Fruit fly (Drosophila melanogaster): ENCODE data around the gene shop.

DNA sequence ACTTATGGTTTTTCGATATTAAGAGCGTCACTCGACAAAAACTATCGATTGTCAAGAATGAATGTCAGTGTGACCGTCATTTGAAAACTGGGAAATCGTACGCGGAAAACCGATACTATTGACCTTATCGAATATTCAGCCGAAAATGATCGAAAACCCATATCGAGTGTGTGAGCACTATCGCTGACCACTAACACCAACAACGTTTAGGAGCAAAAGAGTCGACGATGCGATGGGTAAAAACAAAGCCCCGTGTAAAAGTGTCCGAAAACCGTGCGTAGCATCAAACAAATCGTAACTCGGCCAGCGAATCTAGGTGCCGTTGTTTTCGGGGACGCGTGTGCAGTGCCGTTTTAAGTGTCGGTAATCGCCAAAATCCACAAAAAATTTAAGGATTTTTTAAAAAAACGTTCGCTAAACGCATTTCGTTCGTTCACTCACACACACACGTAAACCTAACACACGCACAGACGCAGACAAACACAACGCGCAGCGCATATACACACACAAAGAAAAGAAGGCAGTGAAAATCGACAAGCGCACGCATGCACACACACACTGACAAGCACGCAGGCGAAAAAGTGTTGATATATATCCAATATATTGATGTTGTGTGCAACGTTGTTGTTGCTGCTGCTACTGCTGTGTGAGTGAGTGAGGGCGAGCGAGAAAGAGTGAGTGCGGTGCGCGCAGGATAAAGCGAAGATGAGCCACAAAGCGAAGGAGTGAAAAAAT, 15.5 kb upstream of the shop start, which contains the start of the genes CG7326 and Dora:
- no peak for TF ChIP-seq CG8478 (optimal IDR thresholded peaks at IDR 0.05)
- peak; percentile 36 for TF ChIP-seq CTCF (optimal IDR thresholded peaks at IDR 0.05)
